Worm (Caenorhabditis elegans) whole organism, early embryonic: ENCODE data around the gene lin-13.
A peak's percentile ranks its signal among the peaks of the same experiment; 100 is the strongest.

Source experiments
- B0310.2 ChIP-seq: sonication (generic microtip); optimal IDR thresholded peaks from 2 replicates; lab custom pipeline; 2016; ENCODE audit warnings: mild to moderate bottlenecking, missing genetic modification characterization, missing compliant biosample characterization
- F13C5.2 ChIP-seq: sonication (generic microtip); optimal IDR thresholded peaks from 2 replicates; lab custom pipeline; 2017; ENCODE audit warnings: mild to moderate bottlenecking, missing genetic modification characterization, inconsistent platforms, missing compliant biosample characterization
- aly-1 ChIP-seq: sonication (generic microtip); optimal IDR thresholded peaks from 2 replicates; lab custom pipeline; 2016; ENCODE audit warnings: missing genetic modification characterization, missing compliant biosample characterization
- ama-1 ChIP-seq: fragments of 150-350 bp; optimal IDR thresholded peaks from 2 replicates; lab custom pipeline; 2014
- ceh-13 ChIP-seq: fragments of 200-800 bp; sonication (Bioruptor generic); optimal IDR thresholded peaks from 2 replicates; lab custom pipeline; 2018; ENCODE audit warnings: mild to moderate bottlenecking, missing genetic modification characterization, missing compliant biosample characterization
- ceh-36 ChIP-seq: sonication (generic microtip); optimal IDR thresholded peaks from 2 replicates; lab custom pipeline; 2016; ENCODE audit warnings: missing genetic modification characterization, inconsistent platforms, missing compliant biosample characterization
- ets-7 ChIP-seq: sonication (generic microtip); optimal IDR thresholded peaks from 2 replicates; lab custom pipeline; 2016; ENCODE audit warnings: missing genotype, missing genetic modification characterization, missing compliant biosample characterization
- flt-1 ChIP-seq: fragments of 200-800 bp; sonication (Bioruptor generic); IDR thresholded peaks from 2 replicates; pipeline ENCODE4 v1.3.6; 2022; ENCODE audit warnings: missing genetic modification characterization, missing compliant biosample characterization
- hmbx-1 ChIP-seq: sonication (generic microtip); optimal IDR thresholded peaks from 2 replicates; lab custom pipeline; 2016; ENCODE audit warnings: mild to moderate bottlenecking, missing genetic modification characterization, missing compliant biosample characterization
- hmg-4 ChIP-seq: fragments of 200-800 bp; sonication (Bioruptor generic); optimal IDR thresholded peaks from 2 replicates; lab custom pipeline; 2018; ENCODE audit warnings: mild to moderate bottlenecking, missing genetic modification characterization, missing compliant biosample characterization
- hnd-1 ChIP-seq: sonication (generic microtip); optimal IDR thresholded peaks from 2 replicates; lab custom pipeline; 2016; ENCODE audit warnings: missing genetic modification characterization, missing compliant biosample characterization
- pes-1 ChIP-seq: fragments of 200-800 bp; sonication (Bioruptor generic); IDR thresholded peaks from 2 replicates; pipeline ENCODE4 v1.3.6; 2022; ENCODE audit warnings: missing genetic modification reagents, missing genetic modification characterization, missing compliant biosample characterization
- scrt-1 ChIP-seq: fragments of 200-800 bp; sonication (Bioruptor generic); IDR thresholded peaks from 2 replicates; pipeline ENCODE4 v1.3.6; 2022; ENCODE audit warnings: missing genetic modification characterization, missing compliant biosample characterization
- sea-1 ChIP-seq: fragments of 200-800 bp; sonication (Bioruptor generic); conservative IDR thresholded peaks from 2 replicates; pipeline ENCODE4 v1.3.6; 2022; ENCODE audit warnings: missing genetic modification characterization, missing compliant biosample characterization
- tbx-11 ChIP-seq: fragments of 200-800 bp; sonication (Bioruptor generic); IDR thresholded peaks from 2 replicates; pipeline ENCODE4 v1.3.6; 2022; ENCODE audit warnings: missing genetic modification characterization, missing compliant biosample characterization
- tbx-37 ChIP-seq: fragments of 200-800 bp; sonication (Bioruptor generic); conservative IDR thresholded peaks from 2 replicates; pipeline ENCODE4 v1.3.6; 2022; ENCODE audit warnings: missing genetic modification reagents, missing genetic modification characterization, missing compliant biosample characterization
- tra-4 ChIP-seq: sonication (generic microtip); optimal IDR thresholded peaks from 2 replicates; lab custom pipeline; 2017; ENCODE audit warnings: missing genetic modification characterization, missing compliant biosample characterization

Gene lin-13

ce11 chrIII:7709391-7709790 is at the start of gene lin-13:
TSS of gene lin-13 (minus strand) at chrIII:7709491.
- TF ChIP-seq B0310.2 (tag; lab: Kevin White, UChicago) (no peak), ets-7 (tag; lab: Kevin White, UChicago) (no peak), aly-1 (tag; lab: Kevin White, UChicago) (no peak), tra-4 (tag; lab: Kevin White, UChicago) (no peak), sea-1 (GFP tag; lab: Robert Waterston, UW) (no peak), tbx-11 (GFP tag; lab: Robert Waterston, UW) (no peak), ceh-13 (GFP tag; lab: Kevin White, UChicago) (no peak), ceh-36 (tag; lab: Kevin White, UChicago) (no peak), pes-1 (GFP tag; lab: Robert Waterston, UW) (no peak), hmg-4 (no peak), tbx-37 (no peak)

ce11 chrIII:7758562-7758961 is 49.3 kb upstream of the lin-13 start, which contains the start of gene pcp-1:
TSS of gene pcp-1 (plus strand) at chrIII:7758903.
- TF ChIP-seq ets-7 (tag; lab: Kevin White, UChicago) (no peak), ceh-36 (tag; lab: Kevin White, UChicago) (no peak), pes-1 (GFP tag; lab: Robert Waterston, UW) (no peak), ceh-13 (GFP tag; lab: Kevin White, UChicago) (no peak), F13C5.2 (no peak), flt-1 (GFP tag; lab: Robert Waterston, UW) (no peak)

- TF ChIP-seq B0310.2 (tag; lab: Kevin White, UChicago) (no peak), flt-1 (GFP tag; lab: Robert Waterston, UW) (no peak), ama-1 (lab: Kevin White, UChicago) (no peak), tra-4 (tag; lab: Kevin White, UChicago) (no peak), ceh-13 (GFP tag; lab: Kevin White, UChicago) (no peak), sea-1 (GFP tag; lab: Robert Waterston, UW) (no peak), ceh-36 (tag; lab: Kevin White, UChicago) (no peak), scrt-1 (GFP tag; lab: Robert Waterston, UW) (no peak), pes-1 (GFP tag; lab: Robert Waterston, UW) (no peak), hmg-4 (no peak), tbx-11 (GFP tag; lab: Robert Waterston, UW) (no peak), F13C5.2 (no peak)
Measured at ce11 chrIII:7754348-7754747, 45.1 kb upstream of the lin-13 start, which contains the start of gene cdh-3. TSS of gene cdh-3 (minus strand) at chrIII:7754448.

ce11 chrIII:7743183-7743582 is 33.9 kb upstream of the lin-13 start:
- no peak for TF ChIP-seq sea-1 (GFP tag; lab: Robert Waterston, UW)
- TF ChIP-seq scrt-1 (GFP tag; lab: Robert Waterston, UW), result no peak
- no peak for TF ChIP-seq tbx-11 (GFP tag; lab: Robert Waterston, UW)
- no peak for TF ChIP-seq flt-1 (GFP tag; lab: Robert Waterston, UW)
- TF ChIP-seq ceh-36 (tag; lab: Kevin White, UChicago), result no peak
- TF ChIP-seq hmg-4, result no peak
- no peak for TF ChIP-seq ama-1 (lab: Kevin White, UChicago)
- no peak for TF ChIP-seq ceh-13 (GFP tag; lab: Kevin White, UChicago)

ce11 chrIII:7737646-7738258 is 28.5 kb upstream of the lin-13 start:
- no peak for TF ChIP-seq flt-1 (GFP tag; lab: Robert Waterston, UW)
- no peak for TF ChIP-seq tbx-37
- no peak for TF ChIP-seq scrt-1 (GFP tag; lab: Robert Waterston, UW)
- no peak for TF ChIP-seq tbx-11 (GFP tag; lab: Robert Waterston, UW)
- TF ChIP-seq ceh-13 (GFP tag; lab: Kevin White, UChicago), result no peak
- TF ChIP-seq hmg-4, result no peak
- no peak for TF ChIP-seq ama-1 (lab: Kevin White, UChicago)
- TF ChIP-seq F13C5.2, result no peak
- TF ChIP-seq ceh-36 (tag; lab: Kevin White, UChicago), result no peak
- no peak for TF ChIP-seq B0310.2 (tag; lab: Kevin White, UChicago)
- TF ChIP-seq hnd-1 (tag; lab: Kevin White, UChicago), result no peak
- TF ChIP-seq ets-7 (tag; lab: Kevin White, UChicago), result no peak
- no peak for TF ChIP-seq tra-4 (tag; lab: Kevin White, UChicago)
- TF ChIP-seq sea-1 (GFP tag; lab: Robert Waterston, UW), result no peak
- no peak for TF ChIP-seq hmbx-1 (tag; lab: Kevin White, UChicago)

ce11 chrIII:7736806-7737205 is 27.5 kb upstream of the lin-13 start:
- TF ChIP-seq ama-1 (lab: Kevin White, UChicago) (peak; percentile 60), scrt-1 (GFP tag; lab: Robert Waterston, UW) (no peak), flt-1 (GFP tag; lab: Robert Waterston, UW) (no peak), hmbx-1 (tag; lab: Kevin White, UChicago) (no peak), B0310.2 (tag; lab: Kevin White, UChicago) (peak; percentile 47)

- no peak for TF ChIP-seq aly-1 (tag; lab: Kevin White, UChicago)
- TF ChIP-seq sea-1 (GFP tag; lab: Robert Waterston, UW), result no peak
- TF ChIP-seq pes-1 (GFP tag; lab: Robert Waterston, UW), result no peak
- TF ChIP-seq ama-1 (lab: Kevin White, UChicago), result no peak
- no peak for TF ChIP-seq tbx-37
- TF ChIP-seq hmbx-1 (tag; lab: Kevin White, UChicago), result no peak
- TF ChIP-seq tra-4 (tag; lab: Kevin White, UChicago), result no peak
- TF ChIP-seq flt-1 (GFP tag; lab: Robert Waterston, UW), result no peak
- no peak for TF ChIP-seq F13C5.2
- no peak for TF ChIP-seq hmg-4
- no peak for TF ChIP-seq ets-7 (tag; lab: Kevin White, UChicago)
- TF ChIP-seq scrt-1 (GFP tag; lab: Robert Waterston, UW), result no peak
- TF ChIP-seq hnd-1 (tag; lab: Kevin White, UChicago), result no peak
- TF ChIP-seq ceh-13 (GFP tag; lab: Kevin White, UChicago), result no peak
- no peak for TF ChIP-seq tbx-11 (GFP tag; lab: Robert Waterston, UW)
- no peak for TF ChIP-seq B0310.2 (tag; lab: Kevin White, UChicago)
- TF ChIP-seq ceh-36 (tag; lab: Kevin White, UChicago), result no peak
Measured at ce11 chrIII:7736003-7736402, 26.7 kb upstream of the lin-13 start.
